Worm (Caenorhabditis elegans) whole organism, L4 larva: Measurements from ENCODE around the gene cpg-19.

Source experiments
- F37D6.2 ChIP-seq: sonication (generic microtip); optimal IDR thresholded peaks from 2 replicates; lab custom pipeline; 2016; ENCODE audit warnings: mild to moderate bottlenecking, missing genetic modification characterization, missing compliant biosample characterization
- R02D3.7 ChIP-seq: fragments of 150-350 bp; sonication (generic microtip); optimal IDR thresholded peaks from 3 replicates; lab custom pipeline; 2014; ENCODE audit warnings: missing biosample characterization, missing genetic modification characterization
- T26A8.4 ChIP-seq: fragments of 200-800 bp; sonication (Bioruptor generic); IDR thresholded peaks from 2 replicates; pipeline ENCODE4 v1.3.6; 2022; ENCODE audit warnings: missing genetic modification characterization, missing compliant biosample characterization
- Y105C5A.15 ChIP-seq: fragments of 200-800 bp; sonication (Bioruptor generic); IDR thresholded peaks from 2 replicates; pipeline ENCODE4 v1.3.6; 2022; ENCODE audit warnings: missing genetic modification characterization, missing compliant biosample characterization
- Y48G9A.11 ChIP-seq: fragments of 200-800 bp; sonication (Bioruptor generic); IDR thresholded peaks from 2 replicates; pipeline ENCODE4 v1.3.6; 2022; ENCODE audit warnings: missing genetic modification reagents, missing genetic modification characterization, missing compliant biosample characterization
- ZK337.2 ChIP-seq: fragments of 200-800 bp; sonication (Bioruptor generic); IDR thresholded peaks from 2 replicates; pipeline ENCODE4 v1.3.6; 2022; ENCODE audit warnings: missing genetic modification reagents, missing genetic modification characterization, missing compliant biosample characterization
- ZK546.5 ChIP-seq, 2 experiments: sonication (generic microtip); optimal IDR thresholded peaks; 2 replicates each; lab custom pipeline; 2017; ENCODE audit warnings: missing biosample characterization in 2 of 2, missing genetic modification characterization in 2 of 2
- ceh-20 ChIP-seq: fragments of 200-800 bp; sonication (Bioruptor generic); IDR thresholded peaks from 2 replicates; pipeline ENCODE4 v1.3.6; 2022; ENCODE audit warnings: missing genetic modification reagents, missing genetic modification characterization, missing compliant biosample characterization
- ceh-32 ChIP-seq: sonication (generic microtip); optimal IDR thresholded peaks from 2 replicates; lab custom pipeline; 2016; ENCODE audit warnings: mild to moderate bottlenecking, missing genetic modification characterization, missing compliant biosample characterization; ENCODE audit not compliant: poor library complexity
- ceh-44 ChIP-seq: fragments of 200-800 bp; sonication (Bioruptor generic); IDR thresholded peaks from 2 replicates; pipeline ENCODE4 v1.3.6; 2022; ENCODE audit warnings: missing genetic modification reagents, missing genetic modification characterization, missing compliant biosample characterization
- ces-1 ChIP-seq: fragments of 150-350 bp; sonication (generic microtip); optimal IDR thresholded peaks from 4 replicates; lab custom pipeline; 2014; ENCODE audit warnings: missing biosample characterization, missing genetic modification reagents, missing genetic modification characterization
- ctbp-1 ChIP-seq: fragments of 200-800 bp; sonication (Bioruptor generic); IDR thresholded peaks from 2 replicates; pipeline ENCODE4 v1.3.6; 2022; ENCODE audit warnings: missing genetic modification reagents, missing genetic modification characterization, missing compliant biosample characterization
- daf-16 ChIP-seq, 3 experiments: sonication (generic microtip); optimal IDR thresholded peaks; 2 replicates each; lab custom pipeline; 2016 to 2017; ENCODE audit warnings: missing genetic modification characterization in 3 of 3, missing genetic modification reagents in 3 of 3, mild to moderate bottlenecking in 2 of 3, missing compliant biosample characterization in 2 of 3, missing biosample characterization in 1 of 3, moderate library complexity in 1 of 3
- daf-8 ChIP-seq: fragments of 200-800 bp; sonication (Bioruptor generic); IDR thresholded peaks from 2 replicates; pipeline ENCODE4 v1.3.6; 2022; ENCODE audit warnings: missing genetic modification characterization, missing compliant biosample characterization
- dmd-6 ChIP-seq: fragments of 200-800 bp; sonication (Bioruptor generic); IDR thresholded peaks from 2 replicates; pipeline ENCODE4 v1.3.6; 2022; ENCODE audit warnings: missing genetic modification reagents, missing genetic modification characterization, missing compliant biosample characterization
- dve-1 ChIP-seq: sonication (generic microtip); optimal IDR thresholded peaks from 2 replicates; lab custom pipeline; 2017; ENCODE audit warnings: antibody characterized with exemption, mild to moderate bottlenecking, missing genetic modification characterization, missing compliant biosample characterization; ENCODE audit not compliant: insufficient read depth
- egl-43 ChIP-seq: fragments of 200-800 bp; sonication (Bioruptor generic); IDR thresholded peaks from 2 replicates; pipeline ENCODE4 v1.3.6; 2022; ENCODE audit warnings: missing genetic modification reagents, missing genetic modification characterization, missing compliant biosample characterization
- hlh-30 ChIP-seq: sonication (generic microtip); optimal IDR thresholded peaks from 2 replicates; lab custom pipeline; 2017; ENCODE audit warnings: antibody characterized with exemption, mild to moderate bottlenecking, missing genetic modification characterization, missing compliant biosample characterization; ENCODE audit not compliant: insufficient read depth
- lin-1 ChIP-seq: fragments of 200-800 bp; sonication (Bioruptor generic); IDR thresholded peaks from 2 replicates; pipeline ENCODE4 v1.3.6; 2022; ENCODE audit warnings: missing genetic modification reagents, missing genetic modification characterization, missing compliant biosample characterization
- lin-13 ChIP-seq: fragments of 150-350 bp; optimal IDR thresholded peaks from 2 replicates; lab custom pipeline; 2014; ENCODE audit warnings: missing biosample characterization, missing genetic modification reagents, missing genetic modification characterization
- lin-38 ChIP-seq: fragments of 200-800 bp; sonication (Bioruptor generic); IDR thresholded peaks from 2 replicates; pipeline ENCODE4 v1.3.6; 2022; ENCODE audit warnings: missing genetic modification reagents, missing genetic modification characterization, missing compliant biosample characterization
- lin-39 ChIP-seq: fragments of 150-350 bp; optimal IDR thresholded peaks from 2 replicates; lab custom pipeline; 2014; ENCODE audit warnings: missing biosample characterization, missing genetic modification reagents, missing genetic modification characterization
- madf-9 ChIP-seq: fragments of 200-800 bp; sonication (Bioruptor generic); conservative IDR thresholded peaks from 2 replicates; pipeline ENCODE4 v1.3.6; 2022; ENCODE audit warnings: missing genetic modification reagents, missing genetic modification characterization, missing compliant biosample characterization
- mdt-29 ChIP-seq: fragments of 200-800 bp; sonication (Bioruptor generic); IDR thresholded peaks from 2 replicates; pipeline ENCODE4 v1.3.6; 2022; ENCODE audit warnings: missing genetic modification reagents, missing genetic modification characterization, missing compliant biosample characterization
- mep-1 ChIP-seq: fragments of 150-350 bp; sonication (generic microtip); optimal IDR thresholded peaks from 3 replicates; lab custom pipeline; 2014; ENCODE audit warnings: missing biosample characterization, missing genetic modification characterization
- mxl-2 ChIP-seq: fragments of 200-800 bp; sonication (Bioruptor generic); conservative IDR thresholded peaks from 2 replicates; pipeline ENCODE4 v1.3.6; 2022; ENCODE audit warnings: missing genetic modification reagents, missing genetic modification characterization, missing compliant biosample characterization
- mxl-3 ChIP-seq: fragments of 200-800 bp; sonication (Bioruptor generic); optimal IDR thresholded peaks from 2 replicates; lab custom pipeline; 2018; ENCODE audit warnings: mild to moderate bottlenecking, missing genetic modification characterization, missing compliant biosample characterization
- nhr-10 ChIP-seq: fragments of 150-350 bp; optimal IDR thresholded peaks from 2 replicates; lab custom pipeline; 2014; ENCODE audit warnings: missing biosample characterization, missing genetic modification characterization
- nhr-102 ChIP-seq: sonication (generic microtip); optimal IDR thresholded peaks from 2 replicates; lab custom pipeline; 2016; ENCODE audit warnings: mild to moderate bottlenecking, missing genetic modification characterization, moderate library complexity, missing compliant biosample characterization
- nhr-111 ChIP-seq: fragments of 200-800 bp; sonication (Bioruptor generic); optimal IDR thresholded peaks from 2 replicates; lab custom pipeline; 2018; ENCODE audit warnings: mild to moderate bottlenecking, missing genetic modification characterization, missing compliant biosample characterization
- nhr-237 ChIP-seq: sonication (generic microtip); optimal IDR thresholded peaks from 2 replicates; lab custom pipeline; 2017; ENCODE audit warnings: missing biosample characterization, missing genetic modification characterization
- nhr-25 ChIP-seq: sonication (generic microtip); optimal IDR thresholded peaks from 2 replicates; lab custom pipeline; 2017; ENCODE audit warnings: missing genetic modification characterization, mild to moderate bottlenecking, missing compliant biosample characterization, antibody characterized with exemption, moderate library complexity, borderline replicate concordance; ENCODE audit not compliant: insufficient read depth
- nhr-28 ChIP-seq: fragments of 150-350 bp; optimal IDR thresholded peaks from 2 replicates; lab custom pipeline; 2014; ENCODE audit warnings: missing biosample characterization, missing genetic modification characterization
- nhr-42 ChIP-seq: fragments of 200-800 bp; sonication (Bioruptor generic); IDR thresholded peaks from 2 replicates; pipeline ENCODE4 v1.3.6; 2022; ENCODE audit warnings: missing genetic modification characterization, missing compliant biosample characterization
- nhr-76 ChIP-seq: fragments of 150-350 bp; optimal IDR thresholded peaks from 2 replicates; lab custom pipeline; 2014; ENCODE audit warnings: missing biosample characterization, missing genetic modification characterization
- nhr-77 ChIP-seq: fragments of 150-350 bp; optimal IDR thresholded peaks from 2 replicates; lab custom pipeline; 2014; ENCODE audit warnings: missing biosample characterization, missing genetic modification characterization
- pha-4 ChIP-seq, 2 experiments: fragments of 150-350 bp in 1 of 2; fragments of 200-800 bp in 1 of 2; sonication (Bioruptor generic) in 1 of 2; IDR thresholded peaks in 1 of 2; optimal IDR thresholded peaks in 1 of 2; 2 replicates each; pipeline versions ENCODE4 v1.3.6 to Lab custom; 2014 to 2022; ENCODE audit warnings: missing genetic modification characterization in 2 of 2, missing genetic modification reagents in 2 of 2, missing biosample characterization in 1 of 2, missing compliant biosample characterization in 1 of 2
- php-3 ChIP-seq: fragments of 200-800 bp; sonication (Bioruptor generic); IDR thresholded peaks from 2 replicates; pipeline ENCODE4 v1.3.6; 2022; ENCODE audit warnings: missing genetic modification reagents, missing genetic modification characterization, missing compliant biosample characterization
- pqm-1 ChIP-seq: sonication (generic microtip); optimal IDR thresholded peaks from 2 replicates; lab custom pipeline; 2017; ENCODE audit warnings: missing biosample characterization, missing genetic modification characterization
- rbr-2 ChIP-seq: sonication (generic microtip); optimal IDR thresholded peaks from 2 replicates; lab custom pipeline; 2016; ENCODE audit warnings: missing genotype, missing genetic modification characterization, missing compliant biosample characterization
- sdz-12 ChIP-seq: fragments of 200-800 bp; sonication (Bioruptor generic); optimal IDR thresholded peaks from 2 replicates; lab custom pipeline; 2018; ENCODE audit warnings: mild to moderate bottlenecking, missing genetic modification characterization, missing compliant biosample characterization
- set-16 ChIP-seq: fragments of 200-800 bp; sonication (Bioruptor generic); IDR thresholded peaks from 2 replicates; pipeline ENCODE4 v1.3.6; 2022; ENCODE audit warnings: missing genetic modification reagents, missing genetic modification characterization, missing compliant biosample characterization
- spr-1 ChIP-seq: sonication (generic microtip); optimal IDR thresholded peaks from 2 replicates; lab custom pipeline; 2016; ENCODE audit warnings: mild to moderate bottlenecking, missing genetic modification characterization, missing compliant biosample characterization
- spr-3 ChIP-seq: fragments of 200-800 bp; sonication (Bioruptor generic); optimal IDR thresholded peaks from 2 replicates; lab custom pipeline; 2018; ENCODE audit warnings: mild to moderate bottlenecking, missing genetic modification characterization, missing compliant biosample characterization
- unc-130 ChIP-seq: sonication (generic microtip); optimal IDR thresholded peaks from 2 replicates; lab custom pipeline; 2016; ENCODE audit warnings: missing genetic modification reagents, missing genetic modification characterization, missing compliant biosample characterization
- zfp-2 ChIP-seq: sonication (generic microtip); optimal IDR thresholded peaks from 2 replicates; lab custom pipeline; 2016; ENCODE audit warnings: mild to moderate bottlenecking, missing genetic modification characterization, missing compliant biosample characterization
- zfp-3 ChIP-seq: fragments of 200-800 bp; sonication (Bioruptor generic); conservative IDR thresholded peaks from 2 replicates; pipeline ENCODE4 v1.3.6; 2022; ENCODE audit warnings: missing genetic modification reagents, missing genetic modification characterization, missing compliant biosample characterization
- zip-11 ChIP-seq: fragments of 200-800 bp; sonication (Bioruptor generic); IDR thresholded peaks from 2 replicates; pipeline ENCODE4 v1.3.6; 2022; ENCODE audit warnings: missing genetic modification characterization, missing compliant biosample characterization
- ztf-7 ChIP-seq: fragments of 150-350 bp; optimal IDR thresholded peaks from 2 replicates; lab custom pipeline; 2014; ENCODE audit warnings: missing biosample characterization, missing genetic modification characterization

cpg-19 gene

DNA sequence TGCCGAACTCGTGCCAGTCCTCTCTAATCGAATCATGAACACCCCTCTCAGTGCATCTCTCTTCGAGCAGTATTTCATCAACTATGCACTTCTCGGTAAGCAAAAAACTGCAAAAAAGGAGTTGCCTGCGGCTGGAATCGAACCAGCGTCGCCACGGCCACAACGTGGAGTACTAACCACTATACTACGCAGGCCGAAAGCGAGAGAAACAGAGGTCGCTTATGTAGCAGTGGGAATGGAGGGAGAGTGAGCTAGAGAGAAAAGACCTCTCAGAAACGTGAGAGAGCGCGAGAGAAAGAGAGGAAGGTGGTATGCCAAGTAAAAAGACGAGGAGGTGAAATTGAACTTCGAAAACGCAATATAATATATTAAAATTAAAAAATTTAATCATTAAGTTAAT is 13.1 kb downstream of the cpg-19 start (continued):
- TF ChIP-seq mxl-3 (GFP tag; lab: Kevin White, UChicago): peak; percentile 67
- TF ChIP-seq ZK546.5 (tag; optimal IDR thresholded peaks at IDR 0.05; lab: Kevin White, UChicago): no peak
- TF ChIP-seq mep-1: peak; percentile 91
- TF ChIP-seq nhr-237 (tag; lab: Kevin White, UChicago): no peak
- TF ChIP-seq F37D6.2 (tag; lab: Kevin White, UChicago): peak; percentile 74
- TF ChIP-seq ceh-20 (GFP tag; lab: Robert Waterston, UW): peak; percentile 91
- TF ChIP-seq zip-11 (GFP tag; lab: Robert Waterston, UW): no peak
- TF ChIP-seq R02D3.7 (tag; lab: Kevin White, UChicago): no peak
- TF ChIP-seq lin-13 (GFP tag; lab: Kevin White, UChicago): peak; percentile 51
- peak; percentile 85 for TF ChIP-seq ceh-44
- peak; percentile 63 to 83 for TF ChIP-seq daf-16 (GFP tag; optimal IDR thresholded peaks at IDR 0.05; lab: Kevin White, UChicago)
- peak; percentile 80 for TF ChIP-seq daf-16 (tag; optimal IDR thresholded peaks at IDR 0.05; lab: Kevin White, UChicago)
- TF ChIP-seq php-3: peak; percentile 41
- peak; percentile 31 for TF ChIP-seq zfp-2 (tag; lab: Kevin White, UChicago)
- peak; percentile 76 for TF ChIP-seq sdz-12 (GFP tag; lab: Kevin White, UChicago)
- peak; percentile 67 for TF ChIP-seq mxl-2 (GFP tag; lab: Robert Waterston, UW)
- TF ChIP-seq T26A8.4 (GFP tag; lab: Robert Waterston, UW): peak; percentile 83
- peak; percentile 80; the same call in 1 of the 2 replicates for TF ChIP-seq Y105C5A.15 (GFP tag; lab: Robert Waterston, UW)
- TF ChIP-seq nhr-25: no peak
- TF ChIP-seq lin-38 (GFP tag; lab: Robert Waterston, UW): peak; percentile 81
- TF ChIP-seq ztf-7 (tag; lab: Kevin White, UChicago): peak; percentile 85
- peak; percentile 87 for TF ChIP-seq ctbp-1 (GFP tag; lab: Robert Waterston, UW)
- peak; percentile 79 for TF ChIP-seq dmd-6 (GFP tag; lab: Robert Waterston, UW)
- peak; percentile 71 for TF ChIP-seq unc-130 (GFP tag; lab: Kevin White, UChicago)
- TF ChIP-seq hlh-30: peak; percentile 79
- 0 out of 2 replicates have a peak, but pooled peaks have one; percentile 47 for TF ChIP-seq zfp-3 (GFP tag; lab: Robert Waterston, UW)
- peak; percentile 82 for TF ChIP-seq nhr-102 (tag; lab: Kevin White, UChicago)
- TF ChIP-seq ZK337.2 (GFP tag; lab: Robert Waterston, UW): peak; percentile 57; the same call in 1 of the 2 replicates
- peak; percentile 82 for TF ChIP-seq madf-9
- TF ChIP-seq nhr-42: peak; percentile 80
- TF ChIP-seq egl-43 (GFP tag; lab: Robert Waterston, UW): peak; percentile 97
- TF ChIP-seq ces-1: no peak
- TF ChIP-seq pha-4 (GFP tag; IDR thresholded peaks at IDR 0.05; lab: Robert Waterston, UW): peak; percentile 92
- no peak for TF ChIP-seq pha-4 (tag; optimal IDR thresholded peaks at IDR 0.05; lab: Kevin White, UChicago)
- TF ChIP-seq spr-3 (GFP tag; lab: Kevin White, UChicago): peak; percentile 59
- peak; percentile 60 for TF ChIP-seq set-16 (GFP tag; lab: Robert Waterston, UW)
- peak; percentile 94 for TF ChIP-seq nhr-77
- peak; percentile 64 for TF ChIP-seq Y48G9A.11 (GFP tag; lab: Robert Waterston, UW)
- TF ChIP-seq lin-1 (GFP tag; lab: Robert Waterston, UW): peak; percentile 65; the same call in 1 of the 2 replicates
- peak; percentile 84 for TF ChIP-seq rbr-2 (tag; lab: Kevin White, UChicago)
- TF ChIP-seq mdt-29 (GFP tag; lab: Robert Waterston, UW): peak; percentile 70; the same call in 1 of the 2 replicates
- peak; percentile 78 for TF ChIP-seq nhr-111
- peak; percentile 63 for TF ChIP-seq nhr-28 (tag; lab: Kevin White, UChicago)
- TF ChIP-seq lin-39 (tag; lab: Kevin White, UChicago): no peak
- TF ChIP-seq spr-1 (tag; lab: Kevin White, UChicago): peak; percentile 76
- TF ChIP-seq daf-8 (GFP tag; lab: Robert Waterston, UW): no peak
- TF ChIP-seq ceh-32 (tag; lab: Kevin White, UChicago): peak; percentile 10
- TF ChIP-seq dve-1 (tag; lab: Kevin White, UChicago): peak; percentile 78
- no peak for TF ChIP-seq pqm-1 (tag; lab: Kevin White, UChicago)
- TF ChIP-seq nhr-10 (tag; lab: Kevin White, UChicago): peak; percentile 14
- TF ChIP-seq nhr-76: no peak
